Worm (Caenorhabditis elegans) whole organism, late embryonic: ENCODE measurements around the gene F53F1.4.

ENCODE experiments used
- ceh-14 ChIP-seq: sonication (generic microtip); optimal IDR thresholded peaks from 2 replicates; lab custom pipeline; 2016; ENCODE audit warnings: missing genotype, missing genetic modification characterization, missing compliant biosample characterization
- ceh-24 ChIP-seq: sonication (generic microtip); optimal IDR thresholded peaks from 2 replicates; lab custom pipeline; 2016; ENCODE audit warnings: mild to moderate bottlenecking, missing genetic modification characterization, missing compliant biosample characterization
- ceh-6 ChIP-seq: fragments of 200-800 bp; sonication (Bioruptor generic); optimal IDR thresholded peaks from 2 replicates; lab custom pipeline; 2018; ENCODE audit warnings: mild to moderate bottlenecking, missing genetic modification characterization, missing compliant biosample characterization
- ceh-9 ChIP-seq: sonication (generic microtip); optimal IDR thresholded peaks from 2 replicates; lab custom pipeline; 2016; ENCODE audit warnings: mild to moderate bottlenecking, missing genetic modification characterization, inconsistent platforms, missing compliant biosample characterization
- che-1 ChIP-seq: sonication (generic microtip); optimal IDR thresholded peaks from 2 replicates; lab custom pipeline; 2016; ENCODE audit warnings: mild to moderate bottlenecking, missing genetic modification characterization, missing compliant biosample characterization
- elt-2 ChIP-seq: sonication (generic microtip); optimal IDR thresholded peaks from 2 replicates; lab custom pipeline; 2016; ENCODE audit warnings: missing genetic modification reagents, missing genetic modification characterization, missing compliant biosample characterization
- elt-4 ChIP-seq: sonication (generic microtip); optimal IDR thresholded peaks from 2 replicates; lab custom pipeline; 2016; ENCODE audit warnings: missing genetic modification characterization, missing compliant biosample characterization
- fkh-10 ChIP-seq: fragments of 150-350 bp; optimal IDR thresholded peaks from 2 replicates; lab custom pipeline; 2014; ENCODE audit warnings: missing biosample characterization, missing genetic modification reagents, missing genetic modification characterization
- hlh-8 ChIP-seq: sonication (generic microtip); optimal IDR thresholded peaks from 2 replicates; lab custom pipeline; 2016; ENCODE audit warnings: missing genotype, missing genetic modification characterization, missing compliant biosample characterization
- nfya-1 ChIP-seq: sonication (generic microtip); optimal IDR thresholded peaks from 2 replicates; lab custom pipeline; 2017; ENCODE audit warnings: missing genetic modification characterization, mild to moderate bottlenecking, missing compliant biosample characterization, antibody characterized with exemption, moderate library complexity
- pqm-1 ChIP-seq: sonication (generic microtip); optimal IDR thresholded peaks from 2 replicates; lab custom pipeline; 2016; ENCODE audit warnings: missing genetic modification characterization, missing compliant biosample characterization
- sox-4 ChIP-seq: sonication (generic microtip); optimal IDR thresholded peaks from 2 replicates; lab custom pipeline; 2017; ENCODE audit warnings: mild to moderate bottlenecking, missing genetic modification characterization, inconsistent platforms, missing compliant biosample characterization
- ttx-3 ChIP-seq: sonication (generic microtip); optimal IDR thresholded peaks from 2 replicates; lab custom pipeline; 2016; ENCODE audit warnings: missing genetic modification reagents, missing genetic modification characterization, missing compliant biosample characterization
- unc-86 ChIP-seq: sonication (generic microtip); optimal IDR thresholded peaks from 2 replicates; lab custom pipeline; 2016; ENCODE audit warnings: missing genetic modification characterization, missing compliant biosample characterization

ce11 chrV:13371336-13371735 lies 39.5 kb upstream of the F53F1.4 start:
- TF ChIP-seq unc-86: no peak
- no peak for TF ChIP-seq ceh-9 (tag; lab: Kevin White, UChicago)
- TF ChIP-seq sox-4: no peak
- TF ChIP-seq fkh-10: no peak
- no peak for TF ChIP-seq elt-2
- TF ChIP-seq ttx-3: no peak
- no peak for TF ChIP-seq nfya-1
- no peak for TF ChIP-seq ceh-14 (tag; lab: Kevin White, UChicago)
- TF ChIP-seq ceh-24 (tag; lab: Kevin White, UChicago): no peak
- no peak for TF ChIP-seq elt-4
- TF ChIP-seq hlh-8 (tag; lab: Kevin White, UChicago): no peak
- no peak for TF ChIP-seq pqm-1 (tag; lab: Kevin White, UChicago)
- no peak for TF ChIP-seq ceh-6 (GFP tag; lab: Kevin White, UChicago)
- no peak for TF ChIP-seq che-1 (tag; lab: Kevin White, UChicago)
